Worm (Caenorhabditis elegans) whole organism, early embryonic: Measurements from ENCODE around the gene B0334.5.

Experiments
- B0310.2 ChIP-seq: sonication (generic microtip); optimal IDR thresholded peaks from 2 replicates; lab custom pipeline; 2016; ENCODE audit warnings: mild to moderate bottlenecking, missing genetic modification characterization, missing compliant biosample characterization
- F13C5.2 ChIP-seq: sonication (generic microtip); optimal IDR thresholded peaks from 2 replicates; lab custom pipeline; 2017; ENCODE audit warnings: mild to moderate bottlenecking, missing genetic modification characterization, inconsistent platforms, missing compliant biosample characterization
- aly-1 ChIP-seq: sonication (generic microtip); optimal IDR thresholded peaks from 2 replicates; lab custom pipeline; 2016; ENCODE audit warnings: missing genetic modification characterization, missing compliant biosample characterization
- ama-1 ChIP-seq: fragments of 150-350 bp; optimal IDR thresholded peaks from 2 replicates; lab custom pipeline; 2014
- ceh-13 ChIP-seq: fragments of 200-800 bp; sonication (Bioruptor generic); optimal IDR thresholded peaks from 2 replicates; lab custom pipeline; 2018; ENCODE audit warnings: mild to moderate bottlenecking, missing genetic modification characterization, missing compliant biosample characterization
- ceh-36 ChIP-seq: sonication (generic microtip); optimal IDR thresholded peaks from 2 replicates; lab custom pipeline; 2016; ENCODE audit warnings: missing genetic modification characterization, inconsistent platforms, missing compliant biosample characterization
- ets-7 ChIP-seq: sonication (generic microtip); optimal IDR thresholded peaks from 2 replicates; lab custom pipeline; 2016; ENCODE audit warnings: missing genotype, missing genetic modification characterization, missing compliant biosample characterization
- flt-1 ChIP-seq: fragments of 200-800 bp; sonication (Bioruptor generic); IDR thresholded peaks from 2 replicates; pipeline ENCODE4 v1.3.6; 2022; ENCODE audit warnings: missing genetic modification characterization, missing compliant biosample characterization
- hmbx-1 ChIP-seq: sonication (generic microtip); optimal IDR thresholded peaks from 2 replicates; lab custom pipeline; 2016; ENCODE audit warnings: mild to moderate bottlenecking, missing genetic modification characterization, missing compliant biosample characterization
- hmg-4 ChIP-seq: fragments of 200-800 bp; sonication (Bioruptor generic); optimal IDR thresholded peaks from 2 replicates; lab custom pipeline; 2018; ENCODE audit warnings: mild to moderate bottlenecking, missing genetic modification characterization, missing compliant biosample characterization
- hnd-1 ChIP-seq: sonication (generic microtip); optimal IDR thresholded peaks from 2 replicates; lab custom pipeline; 2016; ENCODE audit warnings: missing genetic modification characterization, missing compliant biosample characterization
- pes-1 ChIP-seq: fragments of 200-800 bp; sonication (Bioruptor generic); IDR thresholded peaks from 2 replicates; pipeline ENCODE4 v1.3.6; 2022; ENCODE audit warnings: missing genetic modification reagents, missing genetic modification characterization, missing compliant biosample characterization
- scrt-1 ChIP-seq: fragments of 200-800 bp; sonication (Bioruptor generic); IDR thresholded peaks from 2 replicates; pipeline ENCODE4 v1.3.6; 2022; ENCODE audit warnings: missing genetic modification characterization, missing compliant biosample characterization
- sea-1 ChIP-seq: fragments of 200-800 bp; sonication (Bioruptor generic); conservative IDR thresholded peaks from 2 replicates; pipeline ENCODE4 v1.3.6; 2022; ENCODE audit warnings: missing genetic modification characterization, missing compliant biosample characterization
- tbx-11 ChIP-seq: fragments of 200-800 bp; sonication (Bioruptor generic); IDR thresholded peaks from 2 replicates; pipeline ENCODE4 v1.3.6; 2022; ENCODE audit warnings: missing genetic modification characterization, missing compliant biosample characterization
- tbx-37 ChIP-seq: fragments of 200-800 bp; sonication (Bioruptor generic); conservative IDR thresholded peaks from 2 replicates; pipeline ENCODE4 v1.3.6; 2022; ENCODE audit warnings: missing genetic modification reagents, missing genetic modification characterization, missing compliant biosample characterization
- tra-4 ChIP-seq: sonication (generic microtip); optimal IDR thresholded peaks from 2 replicates; lab custom pipeline; 2017; ENCODE audit warnings: missing genetic modification characterization, missing compliant biosample characterization

B0334.5 gene

ce11 chrII:11537115-11537514 is 39.6 kb downstream of the B0334.5 start:
- peak; percentile 33 for TF ChIP-seq ets-7 (tag; lab: Kevin White, UChicago)
- TF ChIP-seq ceh-13 (GFP tag; lab: Kevin White, UChicago), result no peak
- TF ChIP-seq ama-1 (lab: Kevin White, UChicago), result no peak
- peak; percentile 43 for TF ChIP-seq hmg-4

ce11 chrII:11537606-11538016 is 40.1 kb downstream of the B0334.5 start:
- TF ChIP-seq scrt-1 (GFP tag; lab: Robert Waterston, UW) (no peak), sea-1 (GFP tag; lab: Robert Waterston, UW) (peak; percentile 46; the same call in 1 of the 2 replicates), pes-1 (GFP tag; lab: Robert Waterston, UW) (peak; percentile 71), tra-4 (tag; lab: Kevin White, UChicago) (no peak), ets-7 (tag; lab: Kevin White, UChicago) (no peak), hmbx-1 (peak; percentile 66), tbx-37 (GFP tag; lab: Robert Waterston, UW) (no peak), aly-1 (tag; lab: Kevin White, UChicago) (no peak), B0310.2 (tag; lab: Kevin White, UChicago) (peak; percentile 76), ama-1 (lab: Kevin White, UChicago) (peak; percentile 98), ceh-36 (tag; lab: Kevin White, UChicago) (peak; percentile 32), ceh-13 (GFP tag; lab: Kevin White, UChicago) (no peak), hnd-1 (tag; lab: Kevin White, UChicago) (no peak), F13C5.2 (no peak), hmg-4 (peak; percentile 69), flt-1 (peak; percentile 9; the same call in 1 of the 2 replicates), tbx-11 (no peak)

ce11 chrII:11538741-11539140 is 41.3 kb downstream of the B0334.5 start, which contains the start of gene Y62F5A.9:
Gene Y62F5A.9 (minus strand): TSS chrII:11538841.
- TF ChIP-seq hmbx-1 (no peak), ceh-36 (tag; lab: Kevin White, UChicago) (no peak), ceh-13 (GFP tag; lab: Kevin White, UChicago) (no peak), scrt-1 (GFP tag; lab: Robert Waterston, UW) (no peak)

ce11 chrII:11542385-11542784 is 44.9 kb downstream of the B0334.5 start, which contains the start of gene gtf-2E2:
Gene gtf-2E2 (minus strand): TSS chrII:11542495.
- TF ChIP-seq ceh-13 (GFP tag; lab: Kevin White, UChicago) (no peak), hmbx-1 (no peak), ceh-36 (tag; lab: Kevin White, UChicago) (no peak), scrt-1 (GFP tag; lab: Robert Waterston, UW) (no peak), sea-1 (GFP tag; lab: Robert Waterston, UW) (no peak), pes-1 (GFP tag; lab: Robert Waterston, UW) (no peak), flt-1 (no peak), tbx-37 (GFP tag; lab: Robert Waterston, UW) (no peak), tbx-11 (no peak), B0310.2 (tag; lab: Kevin White, UChicago) (no peak)

ce11 chrII:11542958-11543357 is 45.5 kb downstream of the B0334.5 start:
- TF ChIP-seq ceh-36 (tag; lab: Kevin White, UChicago), result no peak
- no peak for TF ChIP-seq hmbx-1
- TF ChIP-seq F13C5.2, result no peak
- no peak for TF ChIP-seq aly-1 (tag; lab: Kevin White, UChicago)
- no peak for TF ChIP-seq hnd-1 (tag; lab: Kevin White, UChicago)
- TF ChIP-seq ceh-13 (GFP tag; lab: Kevin White, UChicago), result no peak
- no peak for TF ChIP-seq tra-4 (tag; lab: Kevin White, UChicago)
- TF ChIP-seq ama-1 (lab: Kevin White, UChicago), result no peak
- no peak for TF ChIP-seq B0310.2 (tag; lab: Kevin White, UChicago)
- TF ChIP-seq ets-7 (tag; lab: Kevin White, UChicago), result no peak
- TF ChIP-seq scrt-1 (GFP tag; lab: Robert Waterston, UW), result 0 out of 2 replicates have a peak, but pooled peaks have one; percentile 12
- peak; percentile 38 for TF ChIP-seq hmg-4

- no peak for TF ChIP-seq tra-4 (tag; lab: Kevin White, UChicago)
- TF ChIP-seq hmg-4, result no peak
- no peak for TF ChIP-seq scrt-1 (GFP tag; lab: Robert Waterston, UW)
- no peak for TF ChIP-seq ceh-36 (tag; lab: Kevin White, UChicago)
- TF ChIP-seq B0310.2 (tag; lab: Kevin White, UChicago), result no peak
- TF ChIP-seq ama-1 (lab: Kevin White, UChicago), result no peak
- no peak for TF ChIP-seq F13C5.2
- no peak for TF ChIP-seq pes-1 (GFP tag; lab: Robert Waterston, UW)
These were observed 47.2 kb downstream of the B0334.5 start, which contains the start of gene F54D5.9 for ce11 chrII:11544714-11545113. Gene F54D5.9 (minus strand): TSS chrII:11544828.

ce11 chrII:11545299-11545951 is 48.0 kb downstream of the B0334.5 start, which contains the start of gene dnj-13:
Gene dnj-13 (plus strand): TSS chrII:11545701.
- peak; percentile 81 for TF ChIP-seq F13C5.2
- TF ChIP-seq hmbx-1, result peak; percentile 3
- peak; percentile 68 for TF ChIP-seq hmg-4
- TF ChIP-seq tra-4 (tag; lab: Kevin White, UChicago), result peak; percentile 23
- peak; percentile 7 for TF ChIP-seq B0310.2 (tag; lab: Kevin White, UChicago)
- TF ChIP-seq pes-1 (GFP tag; lab: Robert Waterston, UW), result peak; percentile 70; the same call in 1 of the 2 replicates
- TF ChIP-seq ets-7 (tag; lab: Kevin White, UChicago), result no peak
- peak; percentile 39; the same call in 1 of the 2 replicates for TF ChIP-seq tbx-37 (GFP tag; lab: Robert Waterston, UW)
- TF ChIP-seq ceh-13 (GFP tag; lab: Kevin White, UChicago), result no peak
- TF ChIP-seq scrt-1 (GFP tag; lab: Robert Waterston, UW), result no peak
- TF ChIP-seq ama-1 (lab: Kevin White, UChicago), result peak; percentile 56
- TF ChIP-seq aly-1 (tag; lab: Kevin White, UChicago), result no peak
- no peak for TF ChIP-seq sea-1 (GFP tag; lab: Robert Waterston, UW)
- peak; percentile 47; the same call in 1 of the 2 replicates for TF ChIP-seq flt-1
